Worm (Caenorhabditis elegans): ENCODE results near the gene Y39F10C.3.
"Not testable (repeated sequence)": the region's sequence is repeated elsewhere in the genome, so short reads cannot be mapped to it uniquely, and the experiment has no call there.

ce11 chrII:632545-632944, 41.7 kb upstream of the Y39F10C.3 start:
- not testable (repeated sequence) for TF ChIP-seq D2030.7 (GFP tag; IDR thresholded peaks at IDR 0.05); F55B11.4 (tag; optimal IDR thresholded peaks at IDR 0.05; ENCODE audit: borderline replicate concordance, insufficient read depth); B0035.1 (tag; optimal IDR thresholded peaks at IDR 0.05); madf-10 (tag; optimal IDR thresholded peaks at IDR 0.05); F57A8.1 (GFP tag; optimal IDR thresholded peaks at IDR 0.05); pha-4 (tag; optimal IDR thresholded peaks at IDR 0.05)
